Worm (Caenorhabditis elegans): ENCODE results near the gene fbxb-107.

ce11 chrII:2764664-2765063, 6.1 kb downstream of the fbxb-107 start, which contains the start of gene fbxb-108:
- no peak for TF ChIP-seq unc-62 (GFP tag; optimal IDR thresholded peaks at IDR 0.05 in 1 of 2)
- TF ChIP-seq unc-62 (tag; optimal IDR thresholded peaks at IDR 0.05): no peak
- TF ChIP-seq jun-1 (tag; optimal IDR thresholded peaks at IDR 0.05): no peak
- no peak for TF ChIP-seq fos-1 (tag; optimal IDR thresholded peaks at IDR 0.05)
- no peak for TF ChIP-seq mdl-1 (tag; optimal IDR thresholded peaks at IDR 0.05)
